Worm (Caenorhabditis elegans): ENCODE data around the gene F01G10.6.
A peak's percentile ranks its signal among the peaks of the same experiment; 100 is the strongest.

Gene F01G10.6

ce11 chrIV:10245666-10246210, 18.3 kb upstream of the F01G10.6 start, which contains the start of gene F01G10.10:
TSS of gene F01G10.10 (plus strand) at chrIV:10246160.
- TF ChIP-seq him-1 (tag; optimal IDR thresholded peaks at IDR 0.05) (no peak), dao-5 (tag; optimal IDR thresholded peaks at IDR 0.05) (no peak), W03F9.2 (tag; optimal IDR thresholded peaks at IDR 0.05) (no peak)

ce11 chrIV:10243276-10243675, 15.8 kb upstream of the F01G10.6 start, which contains the start of gene tkt-1:
TSS of gene tkt-1 (plus strand) at chrIV:10243612.
- TF ChIP-seq him-1 (tag; optimal IDR thresholded peaks at IDR 0.05) = no peak
- TF ChIP-seq W03F9.2 (tag; optimal IDR thresholded peaks at IDR 0.05) = no peak
- no peak for TF ChIP-seq dao-5 (tag; optimal IDR thresholded peaks at IDR 0.05)

ce11 chrIV:10242458-10243123, 15.2 kb upstream of the F01G10.6 start:
- TF ChIP-seq him-1 (tag; optimal IDR thresholded peaks at IDR 0.05) (no peak), dao-5 (tag; optimal IDR thresholded peaks at IDR 0.05) (no peak), W03F9.2 (tag; optimal IDR thresholded peaks at IDR 0.05) (no peak)

ce11 chrIV:10241659-10242058, 14.2 kb upstream of the F01G10.6 start, which contains the start of gene lipl-7:
TSS of gene lipl-7 (minus strand) at chrIV:10241823.
- no peak for TF ChIP-seq W03F9.2 (tag; optimal IDR thresholded peaks at IDR 0.05)
- TF ChIP-seq dao-5 (tag; optimal IDR thresholded peaks at IDR 0.05) = no peak
- no peak for TF ChIP-seq him-1 (tag; optimal IDR thresholded peaks at IDR 0.05)

ce11 chrIV:10239045-10239444, 11.6 kb upstream of the F01G10.6 start, which contains the start of gene ech-8:
TSS of gene ech-8 (minus strand) at chrIV:10239176.
- no peak for TF ChIP-seq dao-5 (tag; optimal IDR thresholded peaks at IDR 0.05)
- TF ChIP-seq him-1 (tag; optimal IDR thresholded peaks at IDR 0.05) = no peak
- no peak for TF ChIP-seq W03F9.2 (tag; optimal IDR thresholded peaks at IDR 0.05)

- TF ChIP-seq dao-5 (tag; optimal IDR thresholded peaks at IDR 0.05) = no peak
Measured at ce11 chrIV:10236106-10236505, 8.7 kb upstream of the F01G10.6 start.

ce11 chrIV:10235279-10235829, 7.9 kb upstream of the F01G10.6 start, which contains the start of gene ech-9:
TSS of gene ech-9 (minus strand) at chrIV:10235329.
- TF ChIP-seq him-1 (tag; optimal IDR thresholded peaks at IDR 0.05) (no peak), dao-5 (tag; optimal IDR thresholded peaks at IDR 0.05) (no peak), W03F9.2 (tag; optimal IDR thresholded peaks at IDR 0.05) (no peak)

- TF ChIP-seq W03F9.2 (tag; optimal IDR thresholded peaks at IDR 0.05) (no peak), him-1 (tag; optimal IDR thresholded peaks at IDR 0.05) (no peak), dao-5 (tag; optimal IDR thresholded peaks at IDR 0.05) (no peak)
Measured at ce11 chrIV:10232456-10232855, 5.0 kb upstream of the F01G10.6 start, which contains the start of gene F01G10.4. TSS of gene F01G10.4 (minus strand) at chrIV:10232556.

- TF ChIP-seq W03F9.2 (tag; optimal IDR thresholded peaks at IDR 0.05) = no peak
- no peak for TF ChIP-seq dao-5 (tag; optimal IDR thresholded peaks at IDR 0.05)
- no peak for TF ChIP-seq him-1 (tag; optimal IDR thresholded peaks at IDR 0.05)
Measured at ce11 chrIV:10230971-10231370, 3.5 kb upstream of the F01G10.6 start, which contains the start of gene F01G10.5. TSS of gene F01G10.5 (minus strand) at chrIV:10231071.

- no peak for TF ChIP-seq W03F9.2 (tag; optimal IDR thresholded peaks at IDR 0.05)
- TF ChIP-seq dao-5 (tag; optimal IDR thresholded peaks at IDR 0.05) = no peak
- no peak for TF ChIP-seq him-1 (tag; optimal IDR thresholded peaks at IDR 0.05)
Measured at ce11 chrIV:10223723-10224122, 3.7 kb downstream of the F01G10.6 start, which contains the start of gene nas-12. TSS of gene nas-12 (plus strand) at chrIV:10224023.

- TF ChIP-seq W03F9.2 (tag; optimal IDR thresholded peaks at IDR 0.05) (no peak), him-1 (tag; optimal IDR thresholded peaks at IDR 0.05) (peak; percentile 7), dao-5 (tag; optimal IDR thresholded peaks at IDR 0.05) (no peak)
Measured at ce11 chrIV:10222122-10222589, 5.3 kb downstream of the F01G10.6 start, which contains the start of gene C24F3.2. TSS of gene C24F3.2 (plus strand) at chrIV:10222539.

ce11 chrIV:10221187-10221586, 6.2 kb downstream of the F01G10.6 start, which contains the start of gene tram-1:
TSS of gene tram-1 (minus strand) at chrIV:10221287.
- no peak for TF ChIP-seq dao-5 (tag; optimal IDR thresholded peaks at IDR 0.05)
- no peak for TF ChIP-seq W03F9.2 (tag; optimal IDR thresholded peaks at IDR 0.05)
- no peak for TF ChIP-seq him-1 (tag; optimal IDR thresholded peaks at IDR 0.05)

ce11 chrIV:10219208-10219607, 8.2 kb downstream of the F01G10.6 start, which contains the start of gene qns-1:
TSS of gene qns-1 (minus strand) at chrIV:10219308.
- TF ChIP-seq him-1 (tag; optimal IDR thresholded peaks at IDR 0.05) (no peak), dao-5 (tag; optimal IDR thresholded peaks at IDR 0.05) (no peak), W03F9.2 (tag; optimal IDR thresholded peaks at IDR 0.05) (no peak)

Measured in whole organism, L4/young adult.